Worm (Caenorhabditis elegans) whole organism, midembryonic: ENCODE results near the gene F55B12.2.

Experiments used
- flt-1 ChIP-seq: fragments of 200-800 bp; sonication (Bioruptor generic); IDR thresholded peaks from 2 replicates; pipeline ENCODE4 v1.3.6; 2022; ENCODE audit warnings: missing genetic modification characterization, missing compliant biosample characterization
- med-1 ChIP-seq: sonication (generic microtip); optimal IDR thresholded peaks from 2 replicates; lab custom pipeline; 2017; ENCODE audit warnings: missing genetic modification characterization, mild to moderate bottlenecking, missing compliant biosample characterization, antibody characterized with exemption, missing genetic modification reagents; ENCODE audit not compliant: insufficient read depth
- ref-1 ChIP-seq: fragments of 200-800 bp; sonication (Bioruptor generic); conservative IDR thresholded peaks from 2 replicates; pipeline ENCODE4 v1.3.6; 2022; ENCODE audit warnings: missing genetic modification reagents, missing genetic modification characterization, missing compliant biosample characterization
- ztf-23 ChIP-seq: fragments of 200-800 bp; sonication (Bioruptor generic); IDR thresholded peaks from 2 replicates; pipeline ENCODE4 v1.3.6; 2022; ENCODE audit warnings: missing genetic modification reagents, missing genetic modification characterization, missing compliant biosample characterization
- ztf-29 ChIP-seq: fragments of 200-800 bp; sonication (Bioruptor generic); IDR thresholded peaks from 2 replicates; pipeline ENCODE4 v1.3.6; 2022; ENCODE audit warnings: missing genetic modification reagents, missing genetic modification characterization, missing compliant biosample characterization

DNA sequence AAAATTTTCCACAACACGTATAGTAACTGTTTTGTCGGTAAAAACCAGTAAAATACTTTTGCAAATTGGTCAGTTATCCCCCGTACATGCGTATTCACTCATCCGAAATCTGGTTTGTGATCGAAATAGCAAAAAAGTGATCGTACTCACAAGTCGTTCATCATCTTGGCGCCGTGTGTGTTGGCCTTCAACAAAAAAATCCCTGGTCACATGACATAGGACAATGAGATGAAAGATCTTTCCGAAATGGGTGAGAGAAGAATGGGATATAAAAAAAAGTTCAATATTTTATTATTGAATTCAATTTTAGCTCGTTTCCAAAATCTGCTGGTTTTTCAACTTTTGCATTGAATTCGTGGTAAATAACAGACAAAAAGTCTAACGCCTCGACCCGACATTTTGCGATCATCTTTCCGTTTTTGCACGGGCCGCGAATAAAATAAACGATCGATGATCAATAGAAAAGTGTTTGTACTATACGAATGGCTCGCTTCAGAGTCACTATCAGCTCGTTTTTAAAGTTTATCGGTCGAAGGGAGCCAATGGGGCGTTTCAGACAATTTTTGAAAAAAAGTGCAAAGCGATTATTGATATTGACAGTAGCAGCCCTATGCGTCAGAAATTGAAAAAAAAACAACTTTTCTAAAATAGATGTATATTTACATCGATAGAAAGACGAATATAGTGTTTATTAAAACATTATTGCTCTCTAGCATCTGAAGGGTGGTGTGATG is 28.7 kb downstream of the F55B12.2 start:
- TF ChIP-seq med-1 (GFP tag; lab: Kevin White, UChicago) (no peak), ztf-23 (GFP tag; lab: Robert Waterston, UW) (no peak), ztf-29 (GFP tag; lab: Robert Waterston, UW) (no peak), ref-1 (GFP tag; lab: Robert Waterston, UW) (no peak), flt-1 (GFP tag; lab: Robert Waterston, UW) (no peak)
